Worm (Caenorhabditis elegans) whole organism, young adult: ENCODE measurements around the gene F52D1.2.

ENCODE experiments used
- B0261.1 ChIP-seq: sonication (generic microtip); optimal IDR thresholded peaks from 2 replicates; lab custom pipeline; 2016; ENCODE audit warnings: mild to moderate bottlenecking, missing genetic modification characterization, moderate library complexity, missing compliant biosample characterization
- Y53F4B.3 ChIP-seq: fragments of 200-800 bp; sonication (Bioruptor generic); IDR thresholded peaks from 2 replicates; pipeline ENCODE4 v1.3.6; 2022; ENCODE audit warnings: missing genetic modification reagents, missing genetic modification characterization, missing compliant biosample characterization
- Y53G8AR.9 ChIP-seq: fragments of 200-800 bp; sonication (Bioruptor generic); conservative IDR thresholded peaks from 2 replicates; pipeline ENCODE4 v1.3.6; 2022; ENCODE audit warnings: missing genetic modification reagents, missing genetic modification characterization, missing compliant biosample characterization
- snpc-1.1 ChIP-seq: sonication (generic microtip); optimal IDR thresholded peaks from 2 replicates; lab custom pipeline; 2017; ENCODE audit warnings: missing genetic modification characterization, mild to moderate bottlenecking, missing compliant biosample characterization, antibody characterized with exemption, moderate library complexity, missing genotype, missing genetic modification reagents; ENCODE audit not compliant: insufficient read depth

ce11 chrX:421407-421784, 28.6 kb downstream of the F52D1.2 start, which contains the start of gene col-19:
- TF ChIP-seq Y53F4B.3 (no peak), B0261.1 (tag; lab: Kevin White, UChicago) (no peak), snpc-1.1 (tag; lab: Kevin White, UChicago) (no peak), Y53G8AR.9 (GFP tag; lab: Robert Waterston, UW) (no peak)
